Worm (Caenorhabditis elegans) whole organism, late embryonic: ENCODE measurements around the gene oac-12.

Source experiments
- dve-1 ChIP-seq: sonication (generic microtip); optimal IDR thresholded peaks from 2 replicates; lab custom pipeline; 2017; ENCODE audit warnings: antibody characterized with exemption, mild to moderate bottlenecking, missing genetic modification characterization, missing compliant biosample characterization
- pha-4 ChIP-seq: fragments of 150-350 bp; optimal IDR thresholded peaks from 2 replicates; lab custom pipeline; 2018; ENCODE audit warnings: missing biosample characterization, missing genetic modification reagents, missing genetic modification characterization

DNA sequence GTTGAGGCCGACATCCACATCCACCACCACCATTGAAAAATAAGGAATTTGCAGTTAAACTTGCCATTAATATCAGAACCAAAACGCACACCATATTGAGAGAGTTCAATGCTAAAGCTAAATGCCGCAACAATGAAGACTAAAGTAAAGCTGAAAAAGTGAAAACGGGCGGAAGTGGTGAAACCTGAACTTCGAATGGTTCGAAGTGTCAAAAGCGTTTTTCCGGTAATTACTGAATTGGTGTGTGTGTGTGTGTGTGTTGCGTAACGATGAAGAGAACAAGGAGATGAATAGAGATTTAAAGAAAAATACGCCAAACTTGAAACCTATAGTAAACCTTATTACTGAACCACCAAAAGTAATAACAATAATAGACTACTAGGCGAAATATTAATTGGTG is 32.2 kb upstream of the oac-12 start, which contains the start of gene grl-13:
- TF ChIP-seq pha-4 (tag; lab: Kevin White, UChicago) (no peak), dve-1 (tag; lab: Kevin White, UChicago) (no peak)
